Fruit fly (Drosophila melanogaster) whole organism, embryonic: ENCODE data around the gene Acat1.

Experiments used
- Atf-2 ChIP-seq: fragments of 200-800 bp; sonication (Bioruptor generic); optimal IDR thresholded peaks from 2 replicates; lab custom pipeline; 2016; ENCODE audit warnings: missing biosample characterization, missing genetic modification characterization
- Atf6 ChIP-seq: fragments of 200-800 bp; sonication (Bioruptor generic); IDR thresholded peaks from 2 replicates; pipeline ENCODE4 v1.3.6; 2022; ENCODE audit warnings: missing biosample characterization, missing genetic modification characterization
- Bteb2 ChIP-seq: fragments of 200-800 bp; sonication (Bioruptor generic); optimal IDR thresholded peaks from 2 replicates; lab custom pipeline; 2016; ENCODE audit warnings: missing biosample characterization, missing genetic modification characterization
- CG10147 ChIP-seq: fragments of 200-800 bp; sonication (Bioruptor generic); optimal IDR thresholded peaks from 2 replicates; lab custom pipeline; 2019; ENCODE audit warnings: missing biosample characterization, mild to moderate bottlenecking, missing genetic modification characterization, moderate library complexity
- CG12104 ChIP-seq: fragments of 200-800 bp; sonication (Bioruptor generic); optimal IDR thresholded peaks from 3 replicates; lab custom pipeline; 2016; ENCODE audit warnings: missing biosample characterization, missing genetic modification characterization
- CG13775 ChIP-seq: fragments of 200-800 bp; sonication (Bioruptor generic); optimal IDR thresholded peaks from 3 replicates; lab custom pipeline; 2017; ENCODE audit warnings: missing biosample characterization, mild to moderate bottlenecking, missing genetic modification characterization
- CG14441 ChIP-seq: fragments of 200-800 bp; sonication (Bioruptor generic); IDR thresholded peaks from 2 replicates; pipeline ENCODE4 v1.3.6; 2022; ENCODE audit warnings: missing biosample characterization, missing genetic modification characterization
- CG15601 ChIP-seq: fragments of 200-800 bp; sonication (Bioruptor generic); optimal IDR thresholded peaks from 3 replicates; lab custom pipeline; 2019; ENCODE audit warnings: missing biosample characterization, mild to moderate bottlenecking, missing genetic modification characterization, moderate library complexity
- CG1603 ChIP-seq: fragments of 200-800 bp; sonication (Bioruptor generic); optimal IDR thresholded peaks from 2 replicates; lab custom pipeline; 2019; ENCODE audit warnings: missing biosample characterization, mild to moderate bottlenecking, missing genetic modification characterization, moderate library complexity
- CG17359 ChIP-seq: fragments of 200-800 bp; sonication (Bioruptor generic); optimal IDR thresholded peaks from 3 replicates; lab custom pipeline; 2018; ENCODE audit warnings: missing biosample characterization, mild to moderate bottlenecking, missing genetic modification characterization, moderate library complexity
- CG2199 ChIP-seq: fragments of 200-800 bp; sonication (Bioruptor generic); IDR thresholded peaks from 3 replicates; pipeline ENCODE4 v1.3.6; 2022; ENCODE audit warnings: missing biosample characterization, missing genetic modification characterization
- CG2889 ChIP-seq: fragments of 200-800 bp; sonication (Bioruptor generic); IDR thresholded peaks from 3 replicates; pipeline ENCODE4 v1.3.6; 2022; ENCODE audit warnings: missing biosample characterization, missing genetic modification characterization
- CG31441 ChIP-seq: fragments of 200-800 bp; sonication (Bioruptor generic); IDR thresholded peaks from 2 replicates; pipeline ENCODE4 v1.3.6; 2022; ENCODE audit warnings: missing biosample characterization, missing genetic modification characterization
- CG3407 ChIP-seq: fragments of 200-800 bp; sonication (Bioruptor generic); optimal IDR thresholded peaks from 2 replicates; lab custom pipeline; 2018; ENCODE audit warnings: missing biosample characterization, mild to moderate bottlenecking, missing genetic modification characterization
- CG3838 ChIP-seq: fragments of 200-800 bp; sonication (Bioruptor generic); optimal IDR thresholded peaks from 3 replicates; lab custom pipeline; 2016; ENCODE audit warnings: missing biosample characterization, missing genetic modification characterization
- CG5245 ChIP-seq: fragments of 200-800 bp; sonication (Bioruptor generic); optimal IDR thresholded peaks from 3 replicates; lab custom pipeline; 2016; ENCODE audit warnings: missing biosample characterization, missing genetic modification characterization
- CG6654 ChIP-seq: fragments of 200-800 bp; sonication (Bioruptor generic); optimal IDR thresholded peaks from 2 replicates; lab custom pipeline; 2017; ENCODE audit warnings: missing biosample characterization, mild to moderate bottlenecking, missing genetic modification characterization
- CG6854 ChIP-seq: fragments of 200-800 bp; sonication (Bioruptor generic); optimal IDR thresholded peaks from 3 replicates; lab custom pipeline; 2017; ENCODE audit warnings: missing biosample characterization, mild to moderate bottlenecking, missing genetic modification characterization
- CG7372 ChIP-seq: fragments of 200-800 bp; sonication (Bioruptor generic); IDR thresholded peaks from 2 replicates; pipeline ENCODE4 v1.3.6; 2022; ENCODE audit warnings: missing biosample characterization, missing genetic modification characterization
- Doc2 ChIP-seq: fragments of 200-800 bp; sonication (Bioruptor generic); IDR thresholded peaks from 2 replicates; pipeline ENCODE4 v1.3.6; 2022; ENCODE audit warnings: missing biosample characterization, missing genetic modification characterization
- Dp ChIP-seq: fragments of 200-800 bp; sonication (Bioruptor generic); optimal IDR thresholded peaks from 2 replicates; lab custom pipeline; 2018; ENCODE audit warnings: missing biosample characterization, mild to moderate bottlenecking, missing genetic modification characterization, moderate library complexity
- Fer2 ChIP-seq: fragments of 200-800 bp; sonication (Bioruptor generic); optimal IDR thresholded peaks from 2 replicates; lab custom pipeline; 2018; ENCODE audit warnings: missing biosample characterization, mild to moderate bottlenecking, missing genetic modification characterization, moderate library complexity
- GATAe ChIP-seq: fragments of 200-800 bp; sonication (Bioruptor generic); conservative IDR thresholded peaks from 2 replicates; pipeline ENCODE4 v1.3.6; 2022; ENCODE audit warnings: missing biosample characterization, missing genetic modification characterization
- MESR4 ChIP-seq: fragments of 200-800 bp; sonication (Bioruptor generic); optimal IDR thresholded peaks from 2 replicates; lab custom pipeline; 2018; ENCODE audit warnings: missing biosample characterization, mild to moderate bottlenecking, missing genetic modification characterization, moderate library complexity
- Max ChIP-seq: fragments of 200-800 bp; sonication (Bioruptor generic); optimal IDR thresholded peaks from 2 replicates; lab custom pipeline; 2016; ENCODE audit warnings: missing biosample characterization, mild to moderate bottlenecking, missing genetic modification characterization
- Scr ChIP-seq: fragments of 200-800 bp; sonication (Bioruptor generic); IDR thresholded peaks from 2 replicates; pipeline ENCODE4 v1.3.6; 2022; ENCODE audit warnings: missing biosample characterization, missing genetic modification characterization; ENCODE audit not compliant: partially characterized antibody
- ato ChIP-seq: fragments of 200-800 bp; sonication (Bioruptor generic); IDR thresholded peaks from 2 replicates; pipeline ENCODE4 v1.3.6; 2022; ENCODE audit warnings: missing biosample characterization, missing genetic modification characterization; ENCODE audit not compliant: partially characterized antibody
- bbx ChIP-seq: fragments of 200-800 bp; sonication (Bioruptor generic); IDR thresholded peaks from 2 replicates; pipeline ENCODE4 v1.3.6; 2022; ENCODE audit warnings: missing biosample characterization, missing genetic modification characterization; ENCODE audit not compliant: partially characterized antibody
- chinmo ChIP-seq: fragments of 200-800 bp; sonication (Bioruptor generic); IDR thresholded peaks from 4 replicates; pipeline ENCODE4 v1.3.6; 2022; ENCODE audit warnings: missing biosample characterization, missing genetic modification characterization; ENCODE audit not compliant: partially characterized antibody
- cwo ChIP-seq: fragments of 200-800 bp; sonication (Bioruptor generic); optimal IDR thresholded peaks from 3 replicates; lab custom pipeline; 2017; ENCODE audit warnings: missing biosample characterization, missing genetic modification characterization, mild to moderate bottlenecking, moderate library complexity, missing genetic modification reagents
- disco-r ChIP-seq: fragments of 200-800 bp; sonication (Bioruptor generic); optimal IDR thresholded peaks from 2 replicates; lab custom pipeline; 2016; ENCODE audit warnings: missing biosample characterization, missing genetic modification characterization
- fd102C ChIP-seq: fragments of 200-800 bp; sonication (Bioruptor generic); optimal IDR thresholded peaks from 2 replicates; lab custom pipeline; 2018; ENCODE audit warnings: missing biosample characterization, mild to moderate bottlenecking, missing genetic modification characterization, moderate library complexity
- gro ChIP-seq: fragments of 200-800 bp; sonication (Bioruptor generic); optimal IDR thresholded peaks from 2 replicates; lab custom pipeline; 2016; ENCODE audit warnings: missing biosample characterization, missing genetic modification characterization
- hbn ChIP-seq: fragments of 200-800 bp; sonication (Bioruptor generic); IDR thresholded peaks from 2 replicates; pipeline ENCODE4 v1.3.6; 2022; ENCODE audit warnings: missing biosample characterization, missing genetic modification characterization; ENCODE audit not compliant: partially characterized antibody
- insv ChIP-seq, 2 experiments: fragments of 200-800 bp; sonication (Bioruptor generic); optimal IDR thresholded peaks; 3 replicates each; lab custom pipeline; 2016 to 2018; ENCODE audit warnings: missing biosample characterization in 2 of 2, missing genetic modification characterization in 2 of 2
- lilli ChIP-seq: fragments of 200-800 bp; sonication (Bioruptor generic); optimal IDR thresholded peaks from 3 replicates; lab custom pipeline; 2016; ENCODE audit warnings: missing biosample characterization, missing genetic modification characterization
- mirr ChIP-seq: fragments of 200-800 bp; sonication (Bioruptor generic); optimal IDR thresholded peaks from 3 replicates; lab custom pipeline; 2018; ENCODE audit warnings: missing biosample characterization, mild to moderate bottlenecking, missing genetic modification characterization
- mld ChIP-seq: fragments of 200-800 bp; sonication (Bioruptor generic); IDR thresholded peaks from 3 replicates; pipeline ENCODE4 v1.3.6; 2022; ENCODE audit warnings: missing biosample characterization, missing genetic modification characterization; ENCODE audit not compliant: partially characterized antibody
- nau ChIP-seq: fragments of 200-800 bp; sonication (Bioruptor generic); optimal IDR thresholded peaks from 3 replicates; lab custom pipeline; 2017; ENCODE audit warnings: missing biosample characterization, mild to moderate bottlenecking, missing genetic modification characterization, missing genetic modification reagents
- nom ChIP-seq: fragments of 200-800 bp; sonication (Bioruptor generic); optimal IDR thresholded peaks from 2 replicates; lab custom pipeline; 2017; ENCODE audit warnings: missing biosample characterization, missing genetic modification characterization, mild to moderate bottlenecking, moderate library complexity, missing genetic modification reagents
- pros ChIP-seq: fragments of 200-800 bp; sonication (Bioruptor generic); optimal IDR thresholded peaks from 3 replicates; lab custom pipeline; 2019; ENCODE audit warnings: missing biosample characterization, mild to moderate bottlenecking, missing genetic modification characterization, moderate library complexity
- pzg ChIP-seq: fragments of 200-800 bp; sonication (Bioruptor generic); optimal IDR thresholded peaks from 3 replicates; lab custom pipeline; 2018; ENCODE audit warnings: missing biosample characterization, mild to moderate bottlenecking, missing genetic modification characterization, moderate library complexity
- rib ChIP-seq: fragments of 200-800 bp; sonication (Bioruptor generic); IDR thresholded peaks from 2 replicates; pipeline ENCODE4 v1.3.6; 2022; ENCODE audit warnings: missing biosample characterization, missing genetic modification characterization
- row ChIP-seq: fragments of 200-800 bp; sonication (Bioruptor generic); IDR thresholded peaks from 3 replicates; pipeline ENCODE4 v1.3.6; 2022; ENCODE audit warnings: missing biosample characterization, missing genetic modification characterization
- seq ChIP-seq: fragments of 200-800 bp; sonication (Bioruptor generic); IDR thresholded peaks from 2 replicates; pipeline ENCODE4 v1.3.6; 2022; ENCODE audit warnings: missing biosample characterization, missing genetic modification characterization
- sug ChIP-seq: fragments of 200-800 bp; optimal IDR thresholded peaks from 2 replicates; lab custom pipeline; 2019; ENCODE audit warnings: missing biosample characterization, mild to moderate bottlenecking, missing genetic modification characterization, moderate library complexity
- tll ChIP-seq, 2 experiments: fragments of 200-800 bp in 1 of 2; fragments of >200 bp in 1 of 2; sonication (Bioruptor generic) in 1 of 2; optimal IDR thresholded peaks; 2 replicates each; lab custom pipeline; 2017 to 2019; ENCODE audit warnings: missing biosample characterization in 2 of 2, missing genetic modification characterization in 2 of 2, mild to moderate bottlenecking in 1 of 2, moderate library complexity in 1 of 2
- trem ChIP-seq: fragments of 200-800 bp; optimal IDR thresholded peaks from 3 replicates; lab custom pipeline; 2019; ENCODE audit warnings: missing biosample characterization, mild to moderate bottlenecking, missing genetic modification characterization, moderate library complexity
- vvl ChIP-seq: fragments of 200-800 bp; sonication (Bioruptor generic); IDR thresholded peaks from 2 replicates; pipeline ENCODE4 v1.3.6; 2022; ENCODE audit warnings: missing biosample characterization, missing genetic modification characterization

Gene Acat1

dm6 chrX:7934679-7935078 lies 46.1 kb upstream of the Acat1 start, which contains the start of gene RpS14b (continued):
- TF ChIP-seq CG2199 (no peak), ato (GFP tag; lab: Robert Waterston, UW) (peak; percentile 77), MESR4 (GFP tag; lab: Kevin White, UChicago) (peak; percentile 49), Doc2 (GFP tag; lab: Robert Waterston, UW) (no peak), Fer2 (tag; lab: Kevin White, UChicago) (peak; percentile 38), CG17359 (tag; lab: Kevin White, UChicago) (peak; percentile 14), seq (GFP tag; lab: Robert Waterston, UW) (no peak; the same call in 1 of the 2 replicates), tll (GFP tag; optimal IDR thresholded peaks at IDR 0.05; lab: Kevin White, UChicago) (no peak), trem (peak; percentile 51), CG2889 (GFP tag; lab: Robert Waterston, UW) (peak; percentile 53; the same call in 1 of the 3 replicates), CG31441 (GFP tag; lab: Robert Waterston, UW) (0 out of 2 replicates have a peak, but pooled peaks have one; percentile 27), Atf6 (GFP tag; lab: Robert Waterston, UW) (peak; percentile 64), hbn (GFP tag; lab: Robert Waterston, UW) (peak; percentile 66), insv (GFP tag; optimal IDR thresholded peaks at IDR 0.05; lab: Kevin White, UChicago) (peak in 1 of 2 experiments; percentile 43), Atf-2 (no peak), CG5245 (peak; percentile 20), CG10147 (GFP tag; lab: Kevin White, UChicago) (no peak), mirr (GFP tag; lab: Kevin White, UChicago) (peak; percentile 86), chinmo (GFP tag; lab: Robert Waterston, UW) (peak; percentile 65; the same call in 1 of the 4 replicates), GATAe (no peak), CG13775 (GFP tag; lab: Kevin White, UChicago) (peak; percentile 82), bbx (GFP tag; lab: Robert Waterston, UW) (peak; percentile 80), rib (GFP tag; lab: Robert Waterston, UW) (peak; percentile 78), Dp (GFP tag; lab: Kevin White, UChicago) (peak; percentile 19), CG6654 (GFP tag; lab: Kevin White, UChicago) (no peak), CG14441 (peak; percentile 64), pros (GFP tag; lab: Kevin White, UChicago) (no peak), Max (peak; percentile 51), pzg (GFP tag; lab: Kevin White, UChicago) (peak; percentile 77), CG3838 (GFP tag; lab: Kevin White, UChicago) (no peak), CG6854 (GFP tag; lab: Kevin White, UChicago) (peak; percentile 32), fd102C (GFP tag; lab: Kevin White, UChicago) (no peak), nau (GFP tag; lab: Kevin White, UChicago) (peak; percentile 53), vvl (GFP tag; lab: Robert Waterston, UW) (peak; percentile 79), disco-r (no peak), nom (GFP tag; lab: Kevin White, UChicago) (peak; percentile 73), lilli (GFP tag; lab: Kevin White, UChicago) (peak; percentile 59), cwo (peak; percentile 35), CG12104 (GFP tag; lab: Kevin White, UChicago) (no peak), CG15601 (tag; lab: Kevin White, UChicago) (peak; percentile 16), row (GFP tag; lab: Robert Waterston, UW) (peak; percentile 53), gro (GFP tag; lab: Kevin White, UChicago) (peak; percentile 72), mld (peak; percentile 52; the same call in 2 of the 3 replicates), Bteb2 (GFP tag; lab: Kevin White, UChicago) (peak; percentile 55), sug (peak; percentile 65), CG1603 (tag; lab: Kevin White, UChicago) (peak; percentile 72), Scr (GFP tag; lab: Robert Waterston, UW) (peak; percentile 73), CG3407 (GFP tag; lab: Kevin White, UChicago) (peak; percentile 40), CG7372 (GFP tag; lab: Robert Waterston, UW) (peak; percentile 46; the same call in 1 of the 2 replicates)
